Worm (Caenorhabditis elegans): ENCODE data around the gene C25E10.5.

DNA sequence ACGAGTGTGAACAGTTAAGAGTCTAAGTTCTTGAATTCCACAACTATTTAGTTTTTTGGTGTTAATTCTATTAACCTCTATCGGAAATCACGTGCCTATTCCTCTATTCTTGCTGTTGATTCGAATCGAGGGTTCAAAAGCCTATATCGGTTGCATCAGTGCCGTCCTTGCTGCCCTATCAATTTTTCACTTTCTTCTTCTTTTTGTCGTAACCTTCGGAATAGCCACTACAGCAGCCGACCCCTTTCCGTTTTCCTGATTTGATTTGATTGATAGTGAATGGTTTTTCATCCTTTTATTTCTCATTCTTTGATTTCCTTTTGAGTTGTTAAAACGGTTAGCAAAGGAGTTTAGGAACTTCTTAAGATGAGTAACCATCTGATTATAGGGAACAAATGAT is 36.1 kb upstream of the C25E10.5 start:
- TF ChIP-seq ztf-23 (GFP tag; IDR thresholded peaks at IDR 0.05) (no peak), med-1 (GFP tag; optimal IDR thresholded peaks at IDR 0.05; ENCODE audit: insufficient read depth) (no peak), tab-1 (GFP tag; IDR thresholded peaks at IDR 0.05) (no peak), flt-1 (GFP tag; IDR thresholded peaks at IDR 0.05) (no peak), T22C8.4 (GFP tag; IDR thresholded peaks at IDR 0.05) (no peak), klf-2 (GFP tag; conservative IDR thresholded peaks at IDR 0.05) (no peak), ref-1 (GFP tag; conservative IDR thresholded peaks at IDR 0.05) (no peak)
